Worm (Caenorhabditis elegans): ENCODE measurements around the gene rpn-13.

The rpn-13 gene

DNA sequence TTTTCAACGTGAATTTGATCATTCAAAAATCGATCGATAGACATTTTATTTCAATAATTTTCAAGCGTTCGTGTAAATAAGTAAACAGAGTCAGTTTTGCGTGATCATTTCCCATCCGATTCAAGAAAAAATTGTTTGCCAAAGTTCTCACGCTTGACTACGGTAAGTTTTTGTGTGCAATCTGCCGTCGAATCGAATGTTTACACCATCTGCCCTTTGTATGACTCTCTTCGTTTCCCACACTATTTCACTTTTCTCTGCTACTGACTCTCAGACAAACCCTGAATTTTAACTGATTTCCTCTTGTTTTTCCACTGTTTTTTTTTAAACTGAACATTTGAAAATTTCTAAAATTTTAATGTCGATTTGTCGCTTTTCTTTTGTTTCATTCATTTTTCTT lies 3.0 kb upstream of the rpn-13 start (continued):
- TF ChIP-seq mcd-1 (GFP tag; IDR thresholded peaks at IDR 0.05) (peak; percentile 63; the same call in 1 of the 2 replicates), bed-2 (GFP tag; IDR thresholded peaks at IDR 0.05) (no peak), efl-1 (GFP tag; optimal IDR thresholded peaks at IDR 0.05) (peak; percentile 54), sdz-38 (tag; optimal IDR thresholded peaks at IDR 0.05) (no peak), ztf-26 (tag; optimal IDR thresholded peaks at IDR 0.05) (peak; percentile 13), ztf-3 (GFP tag; optimal IDR thresholded peaks at IDR 0.05) (no peak), ama-1 (optimal IDR thresholded peaks at IDR 0.05) (no peak), ama-1 (GFP tag; optimal IDR thresholded peaks at IDR 0.05) (no peak), hmg-1.2 (GFP tag; IDR thresholded peaks at IDR 0.05) (peak; percentile 97), hmg-20 (GFP tag; IDR thresholded peaks at IDR 0.05) (no peak), lsl-1 (GFP tag; optimal IDR thresholded peaks at IDR 0.05) (peak; percentile 92), B0261.1 (tag; optimal IDR thresholded peaks at IDR 0.05) (no peak), nhr-27 (tag; optimal IDR thresholded peaks at IDR 0.05) (no peak), ekl-4 (GFP tag; IDR thresholded peaks at IDR 0.05) (peak; percentile 80), lin-26 (GFP tag; IDR thresholded peaks at IDR 0.05) (no peak), C06A6.2 (GFP tag; conservative IDR thresholded peaks at IDR 0.05) (no peak), chd-7 (tag; optimal IDR thresholded peaks at IDR 0.05) (peak; percentile 47), B0019.2 (GFP tag; conservative IDR thresholded peaks at IDR 0.05) (peak; percentile 57), atf-7 (tag; optimal IDR thresholded peaks at IDR 0.05) (peak; percentile 12), F49E8.2 (tag; optimal IDR thresholded peaks at IDR 0.05; ENCODE audit: insufficient read depth) (peak; percentile 58), nfya-2 (GFP tag; IDR thresholded peaks at IDR 0.05) (no peak), aptf-2 (GFP tag; conservative IDR thresholded peaks at IDR 0.05) (no peak), tbx-9 (tag; optimal IDR thresholded peaks at IDR 0.05; ENCODE audit: borderline replicate concordance) (no peak), sea-2 (GFP tag; IDR thresholded peaks at IDR 0.05) (no peak), F55B11.4 (tag; optimal IDR thresholded peaks at IDR 0.05; ENCODE audit: borderline replicate concordance, insufficient read depth) (no peak), snpc-1.1 (tag; optimal IDR thresholded peaks at IDR 0.05; ENCODE audit: insufficient read depth) (no peak), ceh-79 (tag; optimal IDR thresholded peaks at IDR 0.05) (no peak), cebp-1 (GFP tag; IDR thresholded peaks at IDR 0.05) (no peak), cebp-1 (tag; optimal IDR thresholded peaks at IDR 0.05) (peak; percentile 74), Y79H2A.3 (GFP tag; conservative IDR thresholded peaks at IDR 0.05) (no peak), F33H1.4 (GFP tag; IDR thresholded peaks at IDR 0.05) (peak; percentile 61), F57C9.4 (tag; optimal IDR thresholded peaks at IDR 0.05) (no peak), rec-8 (tag; optimal IDR thresholded peaks at IDR 0.05) (no peak), egl-44 (GFP tag; IDR thresholded peaks at IDR 0.05) (no peak), bed-1 (GFP tag; IDR thresholded peaks at IDR 0.05) (no peak), K11D2.4 (GFP tag; IDR thresholded peaks at IDR 0.05) (no peak), mes-4 (tag; optimal IDR thresholded peaks at IDR 0.05) (no peak), lin-54 (GFP tag; optimal IDR thresholded peaks at IDR 0.05) (peak; percentile 70), T07F8.4 (tag; optimal IDR thresholded peaks at IDR 0.05) (no peak), hlh-26 (GFP tag; conservative IDR thresholded peaks at IDR 0.05) (no peak), die-1 (tag; optimal IDR thresholded peaks at IDR 0.05) (no peak), akir-1 (GFP tag; optimal IDR thresholded peaks at IDR 0.05) (no peak), Y53G8AR.9 (GFP tag; conservative IDR thresholded peaks at IDR 0.05) (0 out of 2 replicates have a peak, but pooled peaks have one; percentile 28), attf-6 (GFP tag; IDR thresholded peaks at IDR 0.05) (no peak), C17E4.6 (GFP tag; IDR thresholded peaks at IDR 0.05) (0 out of 2 replicates have a peak, but pooled peaks have one; percentile 8), athp-1 (tag; optimal IDR thresholded peaks at IDR 0.05) (peak; percentile 69), pbrm-1 (GFP tag; IDR thresholded peaks at IDR 0.05) (peak; percentile 83), attf-3 (GFP tag; conservative IDR thresholded peaks at IDR 0.05) (peak; percentile 58), Y53F4B.3 (GFP tag; IDR thresholded peaks at IDR 0.05) (no peak)

Measured in whole organism, young adult.